Fruit fly (Drosophila melanogaster) whole organism, embryonic: ENCODE results near the gene CG33060.

Source experiments
- Abd-B ChIP-seq: fragments of 200-800 bp; sonication (Bioruptor generic); optimal IDR thresholded peaks from 2 replicates; lab custom pipeline; 2018; ENCODE audit warnings: missing biosample characterization, mild to moderate bottlenecking, missing genetic modification characterization, moderate library complexity
- Asciz ChIP-seq: fragments of 200-800 bp; sonication (Bioruptor generic); optimal IDR thresholded peaks from 2 replicates; lab custom pipeline; 2017; ENCODE audit warnings: missing biosample characterization, mild to moderate bottlenecking, missing genetic modification characterization, missing genetic modification reagents
- CG10543 ChIP-seq: fragments of 200-800 bp; sonication (Bioruptor generic); optimal IDR thresholded peaks from 3 replicates; lab custom pipeline; 2017; ENCODE audit warnings: missing biosample characterization, mild to moderate bottlenecking, missing genetic modification characterization, moderate library complexity
- CG11085 ChIP-seq: fragments of 200-800 bp; sonication (Bioruptor generic); IDR thresholded peaks from 2 replicates; pipeline ENCODE4 v1.3.6; 2022; ENCODE audit warnings: missing biosample characterization, missing genetic modification characterization
- CG17361 ChIP-seq: fragments of 200-800 bp; sonication (Bioruptor generic); IDR thresholded peaks from 3 replicates; pipeline ENCODE4 v1.3.6; 2022; ENCODE audit warnings: missing biosample characterization, missing genetic modification characterization
- CG17568 ChIP-seq: fragments of 200-800 bp; sonication (Bioruptor generic); optimal IDR thresholded peaks from 2 replicates; lab custom pipeline; 2018; ENCODE audit warnings: missing biosample characterization, mild to moderate bottlenecking, missing genetic modification characterization, moderate library complexity
- CG18011 ChIP-seq: fragments of 200-800 bp; sonication (Bioruptor generic); optimal IDR thresholded peaks from 2 replicates; lab custom pipeline; 2017; ENCODE audit warnings: missing biosample characterization, missing genetic modification characterization, mild to moderate bottlenecking, moderate library complexity, missing genotype
- CG30431 ChIP-seq: fragments of 200-800 bp; sonication (Bioruptor generic); optimal IDR thresholded peaks from 2 replicates; lab custom pipeline; 2017; ENCODE audit warnings: missing biosample characterization, missing genetic modification characterization
- CG31224 ChIP-seq: fragments of 200-800 bp; sonication (Bioruptor generic); IDR thresholded peaks from 2 replicates; pipeline ENCODE4 v1.3.6; 2022; ENCODE audit warnings: missing biosample characterization, missing genetic modification characterization
- CG33213 ChIP-seq: fragments of 200-800 bp; sonication (Bioruptor generic); optimal IDR thresholded peaks from 3 replicates; lab custom pipeline; 2016; ENCODE audit warnings: missing biosample characterization, missing genetic modification characterization
- CG3847 ChIP-seq: fragments of 200-800 bp; sonication (Bioruptor generic); IDR thresholded peaks from 2 replicates; pipeline ENCODE4 v1.3.6; 2022; ENCODE audit warnings: missing biosample characterization, missing genetic modification characterization
- CG4854 ChIP-seq: fragments of 200-800 bp; sonication (Bioruptor generic); optimal IDR thresholded peaks from 2 replicates; lab custom pipeline; 2016; ENCODE audit warnings: missing biosample characterization, missing genetic modification characterization, inconsistent platforms
- CG6175 ChIP-seq: fragments of 200-800 bp; sonication (Bioruptor generic); IDR thresholded peaks from 3 replicates; pipeline ENCODE4 v1.3.6; 2022; ENCODE audit warnings: missing biosample characterization, missing genetic modification characterization
- CG6765 ChIP-seq: fragments of 200-800 bp; sonication (Bioruptor generic); optimal IDR thresholded peaks from 3 replicates; lab custom pipeline; 2017; ENCODE audit warnings: missing biosample characterization, mild to moderate bottlenecking, missing genetic modification characterization
- CG6791 ChIP-seq: fragments of 200-800 bp; sonication (Bioruptor generic); IDR thresholded peaks from 3 replicates; pipeline ENCODE4 v1.3.6; 2022; ENCODE audit warnings: missing biosample characterization, missing genetic modification characterization; ENCODE audit not compliant: partially characterized antibody
- CG8281 ChIP-seq: fragments of 200-800 bp; sonication (Bioruptor generic); optimal IDR thresholded peaks from 2 replicates; lab custom pipeline; 2018; ENCODE audit warnings: missing biosample characterization, mild to moderate bottlenecking, missing genetic modification characterization, moderate library complexity
- Camta ChIP-seq: fragments of 200-800 bp; sonication (Bioruptor generic); optimal IDR thresholded peaks from 2 replicates; lab custom pipeline; 2016; ENCODE audit warnings: missing biosample characterization, missing genetic modification characterization
- D ChIP-seq, 2 experiments: fragments of 200-800 bp in 1 of 2; fragments of >200 bp in 1 of 2; sonication (Bioruptor generic) in 1 of 2; optimal IDR thresholded peaks; 2 replicates in 1 of 2; 3 replicates in 1 of 2; lab custom pipeline; 2017; ENCODE audit warnings: mild to moderate bottlenecking in 1 of 2, missing biosample characterization in 1 of 2, missing genetic modification characterization in 1 of 2, missing genetic modification reagents in 1 of 2
- Dll ChIP-seq: fragments of 200-800 bp; sonication (Bioruptor generic); IDR thresholded peaks from 4 replicates; pipeline ENCODE4 v1.3.6; 2022; ENCODE audit warnings: missing biosample characterization, missing genetic modification characterization; ENCODE audit not compliant: partially characterized antibody
- Doc2 ChIP-seq: fragments of 200-800 bp; sonication (Bioruptor generic); IDR thresholded peaks from 2 replicates; pipeline ENCODE4 v1.3.6; 2022; ENCODE audit warnings: missing biosample characterization, missing genetic modification characterization
- Dref ChIP-seq: fragments of 200-800 bp; sonication (Bioruptor generic); IDR thresholded peaks from 2 replicates; pipeline ENCODE4 v1.3.6; 2022; ENCODE audit warnings: missing biosample characterization, missing genetic modification characterization
- Drgx ChIP-seq: fragments of 200-800 bp; sonication (Bioruptor generic); IDR thresholded peaks from 2 replicates; pipeline ENCODE4 v1.3.6; 2022; ENCODE audit warnings: missing biosample characterization, missing genetic modification characterization
- Elba2 ChIP-seq: fragments of 200-800 bp; sonication (Bioruptor generic); optimal IDR thresholded peaks from 3 replicates; lab custom pipeline; 2016; ENCODE audit warnings: missing biosample characterization, missing genetic modification characterization
- Fer2 ChIP-seq: fragments of 200-800 bp; sonication (Bioruptor generic); optimal IDR thresholded peaks from 2 replicates; lab custom pipeline; 2018; ENCODE audit warnings: missing biosample characterization, mild to moderate bottlenecking, missing genetic modification characterization, moderate library complexity
- HLH4C ChIP-seq: fragments of 200-800 bp; sonication (Bioruptor generic); IDR thresholded peaks from 3 replicates; pipeline ENCODE4 v1.3.6; 2022; ENCODE audit warnings: missing biosample characterization, missing genetic modification characterization; ENCODE audit not compliant: partially characterized antibody
- Mes4 ChIP-seq: fragments of 200-800 bp; sonication (Bioruptor generic); optimal IDR thresholded peaks from 2 replicates; lab custom pipeline; 2016; ENCODE audit warnings: missing biosample characterization, missing genetic modification characterization
- NC2α ChIP-seq: fragments of 200-800 bp; sonication (Bioruptor generic); optimal IDR thresholded peaks from 2 replicates; lab custom pipeline; 2016; ENCODE audit warnings: missing biosample characterization, missing genetic modification characterization
- Optix ChIP-seq: fragments of 200-800 bp; sonication (Bioruptor generic); IDR thresholded peaks from 3 replicates; pipeline ENCODE4 v1.3.6; 2022; ENCODE audit warnings: missing biosample characterization, missing genetic modification characterization
- Six4 ChIP-seq: fragments of 200-800 bp; sonication (Bioruptor generic); optimal IDR thresholded peaks from 2 replicates; lab custom pipeline; 2016; ENCODE audit warnings: missing biosample characterization, missing genetic modification characterization
- Sox100B ChIP-seq: fragments of 200-800 bp; sonication (Bioruptor generic); optimal IDR thresholded peaks from 3 replicates; lab custom pipeline; 2018; ENCODE audit warnings: missing biosample characterization, mild to moderate bottlenecking, missing genetic modification characterization
- ac ChIP-seq: fragments of 200-800 bp; sonication (Bioruptor generic); optimal IDR thresholded peaks from 3 replicates; lab custom pipeline; 2017; ENCODE audit warnings: missing biosample characterization, mild to moderate bottlenecking, missing genetic modification characterization
- ap ChIP-seq: fragments of 200-800 bp; sonication (Bioruptor generic); IDR thresholded peaks from 2 replicates; pipeline ENCODE4 v1.3.6; 2022; ENCODE audit warnings: missing biosample characterization, missing genetic modification characterization
- ara ChIP-seq: fragments of 200-800 bp; sonication (Bioruptor generic); IDR thresholded peaks from 2 replicates; pipeline ENCODE4 v1.3.6; 2022; ENCODE audit warnings: missing biosample characterization, missing genetic modification characterization
- disco-r ChIP-seq: fragments of 200-800 bp; sonication (Bioruptor generic); optimal IDR thresholded peaks from 2 replicates; lab custom pipeline; 2016; ENCODE audit warnings: missing biosample characterization, missing genetic modification characterization
- dysf ChIP-seq: fragments of 200-800 bp; sonication (Bioruptor generic); IDR thresholded peaks from 3 replicates; pipeline ENCODE4 v1.3.6; 2022; ENCODE audit warnings: missing biosample characterization, missing genetic modification characterization
- ems ChIP-seq: fragments of 200-800 bp; sonication (Bioruptor generic); optimal IDR thresholded peaks from 3 replicates; lab custom pipeline; 2016; ENCODE audit warnings: missing biosample characterization, missing genetic modification characterization
- ewg ChIP-seq: fragments of 200-800 bp; sonication (Bioruptor generic); optimal IDR thresholded peaks from 3 replicates; lab custom pipeline; 2017; ENCODE audit warnings: mild to moderate bottlenecking, missing biosample characterization, missing genetic modification reagents, missing genetic modification characterization
- hth ChIP-seq: fragments of >200 bp; optimal IDR thresholded peaks from 2 replicates; lab custom pipeline; 2017; ENCODE audit warnings: inconsistent platforms
- knrl ChIP-seq: fragments of 200-800 bp; sonication (Bioruptor generic); IDR thresholded peaks from 3 replicates; pipeline ENCODE4 v1.3.6; 2022; ENCODE audit warnings: missing biosample characterization, missing genetic modification characterization; ENCODE audit not compliant: partially characterized antibody
- lov ChIP-seq, 2 experiments: fragments of 200-800 bp in 1 of 2; fragments of >200 bp in 1 of 2; sonication (Bioruptor generic) in 1 of 2; IDR thresholded peaks in 1 of 2; optimal IDR thresholded peaks in 1 of 2; 2 replicates in 1 of 2; 3 replicates in 1 of 2; pipeline versions ENCODE4 v1.3.6 to Lab custom; 2017 to 2022; ENCODE audit warnings: missing biosample characterization in 1 of 2, missing genetic modification characterization in 1 of 2
- org-1 ChIP-seq: fragments of 200-800 bp; sonication (Bioruptor generic); optimal IDR thresholded peaks from 2 replicates; lab custom pipeline; 2017; ENCODE audit warnings: missing biosample characterization, missing genetic modification characterization
- pnt ChIP-seq: fragments of 200-800 bp; sonication (Bioruptor generic); optimal IDR thresholded peaks from 3 replicates; lab custom pipeline; 2016; ENCODE audit warnings: missing biosample characterization, missing genetic modification characterization
- rib ChIP-seq: fragments of 200-800 bp; sonication (Bioruptor generic); IDR thresholded peaks from 2 replicates; pipeline ENCODE4 v1.3.6; 2022; ENCODE audit warnings: missing biosample characterization, missing genetic modification characterization
- shn ChIP-seq: fragments of 200-800 bp; sonication (Bioruptor generic); optimal IDR thresholded peaks from 3 replicates; lab custom pipeline; 2016; ENCODE audit warnings: missing biosample characterization, missing genetic modification characterization
- sna ChIP-seq: fragments of 200-800 bp; sonication (Bioruptor generic); IDR thresholded peaks from 2 replicates; pipeline ENCODE4 v1.3.6; 2022; ENCODE audit warnings: missing biosample characterization, missing genetic modification characterization; ENCODE audit not compliant: partially characterized antibody
- tgo ChIP-seq: fragments of 200-800 bp; sonication (Bioruptor generic); IDR thresholded peaks from 3 replicates; pipeline ENCODE4 v1.3.6; 2022; ENCODE audit warnings: missing biosample characterization, missing genetic modification characterization
- ttk ChIP-seq: fragments of 200-800 bp; sonication (Bioruptor generic); IDR thresholded peaks from 2 replicates; pipeline ENCODE4 v2.1.2; 2022; ENCODE audit warnings: missing biosample characterization, missing genetic modification characterization
- vfl ChIP-seq: fragments of 200-800 bp; sonication (Bioruptor generic); optimal IDR thresholded peaks from 2 replicates; lab custom pipeline; 2016; ENCODE audit warnings: missing biosample characterization, missing genetic modification characterization
- wdn ChIP-seq: fragments of 200-800 bp; sonication (Bioruptor generic); IDR thresholded peaks from 2 replicates; pipeline ENCODE4 v1.3.6; 2022; ENCODE audit warnings: missing biosample characterization, missing genetic modification characterization
- zen2 ChIP-seq: fragments of 200-800 bp; sonication (Bioruptor generic); IDR thresholded peaks from 3 replicates; pipeline ENCODE4 v1.3.6; 2022; ENCODE audit warnings: missing biosample characterization, missing genetic modification characterization; ENCODE audit not compliant: partially characterized antibody

Gene CG33060

dm6 chr3L:16380770-16381169, 49.9 kb downstream of the CG33060 start (continued):
- no peak for TF ChIP-seq lov (optimal IDR thresholded peaks at IDR 0.05; lab: Kevin White, UChicago)
- TF ChIP-seq lov (GFP tag; IDR thresholded peaks at IDR 0.05; lab: Robert Waterston, UW): no peak
- TF ChIP-seq rib (GFP tag; lab: Robert Waterston, UW): 0 out of 2 replicates have a peak, but pooled peaks have one; percentile 38
- TF ChIP-seq zen2 (GFP tag; lab: Robert Waterston, UW): no peak
- TF ChIP-seq CG30431 (GFP tag; lab: Kevin White, UChicago): no peak
- no peak for TF ChIP-seq ara (GFP tag; lab: Robert Waterston, UW)
- TF ChIP-seq sna: no peak
- peak; percentile 27 for TF ChIP-seq ewg (GFP tag; lab: Kevin White, UChicago)
- peak; percentile 42 for TF ChIP-seq shn
- no peak for TF ChIP-seq Drgx
- 0 out of 2 replicates have a peak, but pooled peaks have one; percentile 36 for TF ChIP-seq wdn
- peak; percentile 50 for TF ChIP-seq org-1 (GFP tag; lab: Kevin White, UChicago)
- peak; percentile 63 for TF ChIP-seq pnt (GFP tag; lab: Kevin White, UChicago)
- no peak for TF ChIP-seq Dll (GFP tag; lab: Robert Waterston, UW)
- TF ChIP-seq CG10543 (GFP tag; lab: Kevin White, UChicago): peak; percentile 74
- TF ChIP-seq hth: no peak
- TF ChIP-seq HLH4C (GFP tag; lab: Robert Waterston, UW): no peak
- no peak; the same call in 2 of the 3 replicates for TF ChIP-seq Optix (GFP tag; lab: Robert Waterston, UW)
- TF ChIP-seq ttk: 0 out of 2 replicates have a peak, but pooled peaks have one; percentile 44
- TF ChIP-seq ac: no peak
- peak; percentile 60 for TF ChIP-seq ems (GFP tag; lab: Kevin White, UChicago)
- TF ChIP-seq tgo (GFP tag; lab: Robert Waterston, UW): peak; percentile 58
- peak; percentile 29 for TF ChIP-seq CG17568 (GFP tag; lab: Kevin White, UChicago)
- TF ChIP-seq CG8281 (tag; lab: Kevin White, UChicago): peak; percentile 29
- TF ChIP-seq CG31224 (GFP tag; lab: Robert Waterston, UW): peak; percentile 42
- TF ChIP-seq dysf: peak; percentile 76; the same call in 1 of the 3 replicates
- TF ChIP-seq Asciz (GFP tag; lab: Kevin White, UChicago): peak; percentile 65
- TF ChIP-seq Six4 (GFP tag; lab: Kevin White, UChicago): peak; percentile 65
- peak; percentile 64 for TF ChIP-seq Sox100B (GFP tag; lab: Kevin White, UChicago)
- peak; percentile 40 for TF ChIP-seq Camta (GFP tag; lab: Kevin White, UChicago)
- peak; percentile 66 for TF ChIP-seq CG6765 (GFP tag; lab: Kevin White, UChicago)
- TF ChIP-seq CG3847 (GFP tag; lab: Robert Waterston, UW): peak; percentile 50; the same call in 1 of the 2 replicates
- peak; percentile 29 for TF ChIP-seq CG4854 (GFP tag; lab: Kevin White, UChicago)
- peak; percentile 4 for TF ChIP-seq NC2α (GFP tag; lab: Kevin White, UChicago)
- TF ChIP-seq Elba2 (GFP tag; lab: Kevin White, UChicago): no peak
- no peak for TF ChIP-seq Dref (GFP tag; lab: Robert Waterston, UW)
- TF ChIP-seq vfl (GFP tag; lab: Kevin White, UChicago): peak; percentile 23
- TF ChIP-seq knrl: no peak
- TF ChIP-seq Doc2 (GFP tag; lab: Robert Waterston, UW): no peak
- no peak for TF ChIP-seq CG6791 (GFP tag; lab: Robert Waterston, UW)
- peak; percentile 53 for TF ChIP-seq CG11085
- TF ChIP-seq D (optimal IDR thresholded peaks at IDR 0.05; lab: Kevin White, UChicago): no peak
- peak; percentile 58 for TF ChIP-seq D (GFP tag; optimal IDR thresholded peaks at IDR 0.05; lab: Kevin White, UChicago)
- TF ChIP-seq disco-r (GFP tag; lab: Kevin White, UChicago): peak; percentile 21
- TF ChIP-seq ap (GFP tag; lab: Robert Waterston, UW): peak; percentile 19; the same call in 1 of the 2 replicates
- peak; percentile 64 for TF ChIP-seq Fer2
- TF ChIP-seq Mes4 (GFP tag; lab: Kevin White, UChicago): no peak
- peak; percentile 9 for TF ChIP-seq CG33213 (GFP tag; lab: Kevin White, UChicago)
- TF ChIP-seq Abd-B (GFP tag; lab: Kevin White, UChicago): peak; percentile 21
- TF ChIP-seq CG6175 (GFP tag; lab: Robert Waterston, UW): no peak
- no peak for TF ChIP-seq CG18011 (GFP tag; lab: Kevin White, UChicago)
- peak; percentile 64; the same call in 2 of the 3 replicates for TF ChIP-seq CG17361 (GFP tag; lab: Robert Waterston, UW)
